Worm (Caenorhabditis elegans) whole organism, mixed stage, embryonic: ENCODE results near the gene nlp-50.

Source experiments
- M03D4.4 ChIP-seq: sonication (generic microtip); optimal IDR thresholded peaks from 2 replicates; lab custom pipeline; 2017; ENCODE audit warnings: mild to moderate bottlenecking, missing genetic modification characterization, missing compliant biosample characterization
- bed-3 ChIP-seq: fragments of 200-800 bp; sonication (Bioruptor generic); optimal IDR thresholded peaks from 3 replicates; lab custom pipeline; 2018; ENCODE audit warnings: mild to moderate bottlenecking, missing genetic modification characterization, moderate library complexity, missing compliant biosample characterization
- blmp-1 ChIP-seq: fragments of 150-350 bp; optimal IDR thresholded peaks from 2 replicates; lab custom pipeline; 2014; ENCODE audit warnings: missing biosample characterization, missing genetic modification characterization
- ceh-39 ChIP-seq: fragments of 150-350 bp; optimal IDR thresholded peaks from 2 replicates; lab custom pipeline; 2014; ENCODE audit warnings: missing biosample characterization, missing genetic modification characterization
- ceh-43 ChIP-seq: fragments of 200-800 bp; sonication (Bioruptor generic); optimal IDR thresholded peaks from 2 replicates; lab custom pipeline; 2018; ENCODE audit warnings: mild to moderate bottlenecking, missing genetic modification characterization, moderate library complexity, missing compliant biosample characterization
- ces-1 ChIP-seq: fragments of 150-350 bp; optimal IDR thresholded peaks from 2 replicates; lab custom pipeline; 2014; ENCODE audit warnings: missing biosample characterization, missing genetic modification reagents, missing genetic modification characterization
- cnd-1 ChIP-seq: fragments of 200-800 bp; sonication (Bioruptor generic); optimal IDR thresholded peaks from 2 replicates; lab custom pipeline; 2018; ENCODE audit warnings: mild to moderate bottlenecking, missing genetic modification characterization, missing compliant biosample characterization
- drap-1 ChIP-seq: fragments of 200-800 bp; sonication (Bioruptor generic); optimal IDR thresholded peaks from 3 replicates; lab custom pipeline; 2018; ENCODE audit warnings: mild to moderate bottlenecking, missing genetic modification characterization, missing compliant biosample characterization
- elt-1 ChIP-seq: sonication (generic microtip); optimal IDR thresholded peaks from 2 replicates; lab custom pipeline; 2017; ENCODE audit warnings: missing genetic modification characterization, mild to moderate bottlenecking, missing compliant biosample characterization, antibody characterized with exemption, moderate library complexity, borderline replicate concordance; ENCODE audit not compliant: insufficient read depth
- flh-1 ChIP-seq: fragments of 200-800 bp; sonication (Bioruptor generic); optimal IDR thresholded peaks from 2 replicates; lab custom pipeline; 2018; ENCODE audit warnings: mild to moderate bottlenecking, missing genetic modification characterization, moderate library complexity, missing compliant biosample characterization
- ham-2 ChIP-seq: fragments of 200-800 bp; sonication (Bioruptor generic); optimal IDR thresholded peaks from 2 replicates; lab custom pipeline; 2018; ENCODE audit warnings: mild to moderate bottlenecking, missing genetic modification characterization, missing compliant biosample characterization
- hlh-1 ChIP-seq: fragments of 150-350 bp; optimal IDR thresholded peaks from 2 replicates; lab custom pipeline; 2014; ENCODE audit warnings: missing biosample characterization, missing genetic modification reagents, missing genetic modification characterization
- lin-13 ChIP-seq: fragments of 150-350 bp; optimal IDR thresholded peaks from 2 replicates; lab custom pipeline; 2014; ENCODE audit warnings: missing biosample characterization, missing genetic modification characterization
- lin-32 ChIP-seq: fragments of 200-800 bp; sonication (Bioruptor generic); optimal IDR thresholded peaks from 2 replicates; lab custom pipeline; 2018; ENCODE audit warnings: mild to moderate bottlenecking, missing genetic modification characterization, missing compliant biosample characterization
- lsy-2 ChIP-seq: fragments of 150-350 bp; optimal IDR thresholded peaks from 2 replicates; lab custom pipeline; 2014; ENCODE audit warnings: missing biosample characterization, missing genetic modification characterization
- mab-5 ChIP-seq: fragments of 150-350 bp; optimal IDR thresholded peaks from 2 replicates; lab custom pipeline; 2014; ENCODE audit warnings: missing biosample characterization, missing genetic modification characterization
- mep-1 ChIP-seq: fragments of 150-350 bp; optimal IDR thresholded peaks from 2 replicates; lab custom pipeline; 2017; ENCODE audit warnings: missing biosample characterization, missing genetic modification reagents, missing genetic modification characterization, inconsistent platforms
- mls-2 ChIP-seq: sonication (generic microtip); optimal IDR thresholded peaks from 2 replicates; lab custom pipeline; 2016; ENCODE audit warnings: mild to moderate bottlenecking, missing genetic modification characterization, moderate library complexity, missing compliant biosample characterization
- nhr-12 ChIP-seq: fragments of 150-350 bp; optimal IDR thresholded peaks from 2 replicates; lab custom pipeline; 2014; ENCODE audit warnings: missing biosample characterization, missing genetic modification characterization
- nhr-2 ChIP-seq: fragments of 150-350 bp; optimal IDR thresholded peaks from 2 replicates; lab custom pipeline; 2014; ENCODE audit warnings: missing biosample characterization, missing genetic modification characterization
- nhr-237 ChIP-seq: fragments of 150-350 bp; optimal IDR thresholded peaks from 2 replicates; lab custom pipeline; 2014; ENCODE audit warnings: missing biosample characterization, missing genetic modification characterization
- nhr-28 ChIP-seq: fragments of 150-350 bp; optimal IDR thresholded peaks from 2 replicates; lab custom pipeline; 2014; ENCODE audit warnings: missing biosample characterization, missing genetic modification characterization
- nhr-76 ChIP-seq: sonication (generic microtip); optimal IDR thresholded peaks from 2 replicates; lab custom pipeline; 2017; ENCODE audit warnings: missing biosample characterization, missing genetic modification characterization
- pha-4 ChIP-seq: fragments of 150-350 bp; optimal IDR thresholded peaks from 2 replicates; lab custom pipeline; 2018; ENCODE audit warnings: missing biosample characterization, missing genetic modification reagents, missing genetic modification characterization
- sem-2 ChIP-seq: fragments of 200-800 bp; sonication (Bioruptor generic); optimal IDR thresholded peaks from 2 replicates; lab custom pipeline; 2018; ENCODE audit warnings: mild to moderate bottlenecking, missing genetic modification characterization, missing compliant biosample characterization
- snpc-4 ChIP-seq: fragments of 150-350 bp; optimal IDR thresholded peaks from 2 replicates; lab custom pipeline; 2014; ENCODE audit warnings: missing biosample characterization, missing genetic modification characterization
- sptf-1 ChIP-seq: sonication (generic microtip); optimal IDR thresholded peaks from 2 replicates; lab custom pipeline; 2017; ENCODE audit warnings: mild to moderate bottlenecking, missing genetic modification characterization, moderate library complexity, missing compliant biosample characterization
- tbx-8 ChIP-seq: fragments of 200-800 bp; sonication (Bioruptor generic); optimal IDR thresholded peaks from 2 replicates; lab custom pipeline; 2018; ENCODE audit warnings: mild to moderate bottlenecking, missing genetic modification characterization, moderate library complexity, missing compliant biosample characterization
- unc-39 ChIP-seq: fragments of 150-350 bp; optimal IDR thresholded peaks from 2 replicates; lab custom pipeline; 2014; ENCODE audit warnings: missing biosample characterization, missing genetic modification characterization
- unc-62 ChIP-seq: fragments of 150-350 bp; optimal IDR thresholded peaks from 2 replicates; lab custom pipeline; 2014; ENCODE audit warnings: missing biosample characterization, missing genetic modification reagents, missing genetic modification characterization
- ztf-11 ChIP-seq: fragments of 150-350 bp; optimal IDR thresholded peaks from 2 replicates; lab custom pipeline; 2014; ENCODE audit warnings: missing biosample characterization, missing genetic modification characterization

nlp-50 gene

DNA sequence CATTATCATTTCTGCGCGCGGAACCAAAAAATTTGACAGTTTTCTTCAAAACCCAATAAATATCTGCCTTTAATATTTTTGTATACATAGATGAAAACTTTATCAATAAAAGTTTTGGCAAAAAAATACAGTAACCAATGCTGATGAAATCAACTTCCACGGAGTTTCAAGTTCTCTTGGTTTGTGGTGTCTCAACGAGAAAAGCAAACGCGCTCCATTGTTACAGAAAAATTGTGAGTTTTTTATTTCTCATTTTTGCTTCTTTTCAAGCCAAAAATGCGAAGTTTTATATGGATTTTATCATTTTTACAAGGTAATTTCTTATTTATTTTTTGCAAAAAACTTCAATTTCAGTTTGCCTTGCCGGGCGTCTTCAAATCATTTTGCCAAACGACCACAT, 30.2 kb upstream of the nlp-50 start, which contains the start of gene T14B4.3:
Gene T14B4.3, plus strand, starts transcription at position 264 of the 400 bp plus-strand sequence.
- peak; percentile 34 for TF ChIP-seq pha-4 (tag; lab: Kevin White, UChicago)
- TF ChIP-seq bed-3 (GFP tag; lab: Kevin White, UChicago), result no peak
- peak; percentile 36 for TF ChIP-seq sptf-1 (tag; lab: Kevin White, UChicago)
- peak; percentile 83 for TF ChIP-seq lsy-2 (tag; lab: Kevin White, UChicago)
- no peak for TF ChIP-seq ceh-43 (GFP tag; lab: Kevin White, UChicago)
- peak; percentile 76 for TF ChIP-seq mep-1
- peak; percentile 50 for TF ChIP-seq ces-1 (GFP tag; lab: Kevin White, UChicago)
- TF ChIP-seq, all 35 proteins: peak for 5

ce11 chrII:6736066-6736465, 28.8 kb upstream of the nlp-50 start, which contains the start of gene mrps-18.C:
TSS of gene mrps-18.C (plus strand) at chrII:6736203.
- no peak for TF ChIP-seq mls-2 (tag; lab: Kevin White, UChicago)
- no peak for TF ChIP-seq blmp-1 (tag; lab: Kevin White, UChicago)
- no peak for TF ChIP-seq flh-1 (GFP tag; lab: Kevin White, UChicago)
- no peak for TF ChIP-seq unc-39
- TF ChIP-seq snpc-4 (tag; lab: Kevin White, UChicago), result no peak

DNA sequence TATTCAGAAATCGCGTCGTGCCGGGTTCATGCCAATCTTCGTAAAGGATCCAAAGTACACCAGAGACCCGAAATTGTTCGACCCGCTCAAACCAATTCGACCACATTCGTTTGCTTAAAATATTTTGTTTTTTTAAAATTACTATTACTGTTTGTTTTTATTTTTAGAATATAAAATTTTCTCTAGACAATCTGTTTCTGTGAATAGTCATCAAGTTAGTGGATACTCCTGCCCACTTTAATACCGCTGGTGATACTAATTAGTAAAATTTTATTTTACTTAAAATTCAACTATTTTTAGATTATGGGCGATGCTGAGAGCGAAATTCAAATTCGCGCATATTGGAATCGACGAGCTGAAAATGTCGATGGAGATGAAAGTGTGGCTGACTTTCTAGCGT, 28.2 kb upstream of the nlp-50 start, which contains the start of gene T14B4.1:
Gene T14B4.1, plus strand, starts transcription at position 301 of the 400 bp plus-strand sequence.
- no peak for TF ChIP-seq nhr-2
- no peak for TF ChIP-seq unc-62 (GFP tag; lab: Kevin White, UChicago)
- no peak for TF ChIP-seq hlh-1 (tag; lab: Kevin White, UChicago)
- no peak for TF ChIP-seq drap-1 (GFP tag; lab: Kevin White, UChicago)
- TF ChIP-seq, all 35 proteins: peak for 0

- TF ChIP-seq nhr-237 (tag; lab: Kevin White, UChicago) (peak; percentile 49), cnd-1 (tag; lab: Kevin White, UChicago) (peak; percentile 46), mep-1 (peak; percentile 67), nhr-28 (no peak), ces-1 (GFP tag; lab: Kevin White, UChicago) (peak; percentile 76), mls-2 (tag; lab: Kevin White, UChicago) (peak; percentile 50), drap-1 (GFP tag; lab: Kevin White, UChicago) (peak; percentile 6), nhr-12 (tag; lab: Kevin White, UChicago) (no peak), snpc-4 (tag; lab: Kevin White, UChicago) (no peak), sem-2 (GFP tag; lab: Kevin White, UChicago) (no peak), tbx-8 (GFP tag; lab: Kevin White, UChicago) (no peak), nhr-2 (no peak), M03D4.4 (peak; percentile 28), lsy-2 (tag; lab: Kevin White, UChicago) (peak; percentile 67), flh-1 (GFP tag; lab: Kevin White, UChicago) (no peak), lin-13 (tag; lab: Kevin White, UChicago) (peak; percentile 34), elt-1 (tag; lab: Kevin White, UChicago) (no peak), hlh-1 (tag; lab: Kevin White, UChicago) (no peak), lin-32 (GFP tag; lab: Kevin White, UChicago) (peak; percentile 1), mab-5 (tag; lab: Kevin White, UChicago) (no peak)
Measured at ce11 chrII:6741428-6741827, 23.4 kb upstream of the nlp-50 start, which contains the start of gene exos-8. TSS of gene exos-8 (plus strand) at chrII:6741691.

DNA sequence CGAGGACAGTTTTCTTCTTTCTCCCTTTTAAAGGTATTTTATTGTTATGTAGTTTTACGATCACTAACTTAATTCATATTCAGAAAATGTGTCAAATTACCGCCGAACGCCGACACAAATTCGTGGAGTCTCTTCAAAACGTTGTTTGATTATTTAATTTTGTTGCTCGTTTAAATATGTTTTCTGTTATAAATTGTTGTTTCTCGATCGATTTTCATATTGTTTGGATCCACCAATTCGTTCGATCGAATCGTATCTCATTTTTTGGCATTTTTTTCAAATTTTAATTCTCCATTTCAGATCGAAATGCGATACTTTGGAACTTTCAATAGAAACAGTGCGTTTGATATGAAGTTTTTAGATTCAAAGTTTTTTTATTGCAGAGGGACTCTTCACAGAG, 22.2 kb upstream of the nlp-50 start, which contains the start of gene F41G3.6:
Gene F41G3.6, plus strand, starts transcription at position 301 of the 400 bp plus-strand sequence.
- TF ChIP-seq sem-2 (GFP tag; lab: Kevin White, UChicago) (no peak), nhr-28 (no peak), nhr-76 (tag; lab: Kevin White, UChicago) (no peak), cnd-1 (tag; lab: Kevin White, UChicago) (no peak), nhr-2 (no peak), mls-2 (tag; lab: Kevin White, UChicago) (no peak), snpc-4 (tag; lab: Kevin White, UChicago) (no peak), ceh-43 (GFP tag; lab: Kevin White, UChicago) (no peak), ztf-11 (tag; lab: Kevin White, UChicago) (no peak), ham-2 (GFP tag; lab: Kevin White, UChicago) (no peak), M03D4.4 (no peak), lsy-2 (tag; lab: Kevin White, UChicago) (no peak), hlh-1 (tag; lab: Kevin White, UChicago) (no peak), ceh-39 (tag; lab: Kevin White, UChicago) (no peak), unc-39 (no peak), lin-32 (GFP tag; lab: Kevin White, UChicago) (no peak), flh-1 (GFP tag; lab: Kevin White, UChicago) (no peak), ces-1 (GFP tag; lab: Kevin White, UChicago) (no peak), unc-62 (GFP tag; lab: Kevin White, UChicago) (no peak)
